Worm (Caenorhabditis elegans) whole organism, mixed stage, embryonic: ENCODE measurements around the gene C01C10.2.

Experiments used
- M03D4.4 ChIP-seq: sonication (generic microtip); optimal IDR thresholded peaks from 2 replicates; lab custom pipeline; 2017; ENCODE audit warnings: mild to moderate bottlenecking, missing genetic modification characterization, missing compliant biosample characterization
- blmp-1 ChIP-seq: fragments of 150-350 bp; optimal IDR thresholded peaks from 2 replicates; lab custom pipeline; 2014; ENCODE audit warnings: missing biosample characterization, missing genetic modification characterization
- cnd-1 ChIP-seq: fragments of 200-800 bp; sonication (Bioruptor generic); optimal IDR thresholded peaks from 2 replicates; lab custom pipeline; 2018; ENCODE audit warnings: mild to moderate bottlenecking, missing genetic modification characterization, missing compliant biosample characterization
- elt-1 ChIP-seq: sonication (generic microtip); optimal IDR thresholded peaks from 2 replicates; lab custom pipeline; 2017; ENCODE audit warnings: missing genetic modification characterization, mild to moderate bottlenecking, missing compliant biosample characterization, antibody characterized with exemption, moderate library complexity, borderline replicate concordance; ENCODE audit not compliant: insufficient read depth
- elt-3 ChIP-seq: fragments of 150-350 bp; optimal IDR thresholded peaks from 2 replicates; lab custom pipeline; 2014; ENCODE audit warnings: missing biosample characterization, missing genetic modification characterization
- hlh-1 ChIP-seq: fragments of 150-350 bp; optimal IDR thresholded peaks from 2 replicates; lab custom pipeline; 2014; ENCODE audit warnings: missing biosample characterization, missing genetic modification reagents, missing genetic modification characterization
- pha-4 ChIP-seq: fragments of 150-350 bp; optimal IDR thresholded peaks from 2 replicates; lab custom pipeline; 2018; ENCODE audit warnings: missing biosample characterization, missing genetic modification reagents, missing genetic modification characterization
- unc-39 ChIP-seq: fragments of 150-350 bp; optimal IDR thresholded peaks from 2 replicates; lab custom pipeline; 2014; ENCODE audit warnings: missing biosample characterization, missing genetic modification characterization
- unc-62 ChIP-seq: fragments of 150-350 bp; optimal IDR thresholded peaks from 2 replicates; lab custom pipeline; 2014; ENCODE audit warnings: missing biosample characterization, missing genetic modification reagents, missing genetic modification characterization
- ztf-11 ChIP-seq: fragments of 150-350 bp; optimal IDR thresholded peaks from 2 replicates; lab custom pipeline; 2014; ENCODE audit warnings: missing biosample characterization, missing genetic modification characterization

- TF ChIP-seq ztf-11 (tag; lab: Kevin White, UChicago) (no peak), M03D4.4 (tag; lab: Kevin White, UChicago) (no peak), unc-62 (GFP tag; lab: Kevin White, UChicago) (no peak), elt-3 (no peak), blmp-1 (tag; lab: Kevin White, UChicago) (no peak), cnd-1 (tag; lab: Kevin White, UChicago) (no peak), elt-1 (no peak), unc-39 (tag; lab: Kevin White, UChicago) (no peak), hlh-1 (no peak), pha-4 (tag; lab: Kevin White, UChicago) (no peak)
Measured at ce11 chrX:7397935-7398334, 40.0 kb downstream of the C01C10.2 start, which contains the start of gene C10A4.13.
